Fruit fly (Drosophila melanogaster) whole organism, embryonic: Measurements from ENCODE around the gene CG31100.

Source experiments
- C15 ChIP-seq: fragments of 200-800 bp; sonication (Bioruptor generic); IDR thresholded peaks from 3 replicates; pipeline ENCODE4 v1.3.6; 2022; ENCODE audit warnings: missing biosample characterization, missing genetic modification characterization
- CG16863 ChIP-seq: fragments of 200-800 bp; sonication (Bioruptor generic); optimal IDR thresholded peaks from 3 replicates; lab custom pipeline; 2016; ENCODE audit warnings: missing biosample characterization, missing genetic modification characterization
- Gug ChIP-seq: fragments of 200-800 bp; sonication (Bioruptor generic); IDR thresholded peaks from 4 replicates; pipeline ENCODE4 v1.3.6; 2022; ENCODE audit warnings: missing biosample characterization, missing genetic modification characterization
- wek ChIP-seq: fragments of 200-800 bp; sonication (Bioruptor generic); optimal IDR thresholded peaks from 3 replicates; lab custom pipeline; 2018; ENCODE audit warnings: missing biosample characterization, mild to moderate bottlenecking, missing genetic modification characterization, moderate library complexity

DNA sequence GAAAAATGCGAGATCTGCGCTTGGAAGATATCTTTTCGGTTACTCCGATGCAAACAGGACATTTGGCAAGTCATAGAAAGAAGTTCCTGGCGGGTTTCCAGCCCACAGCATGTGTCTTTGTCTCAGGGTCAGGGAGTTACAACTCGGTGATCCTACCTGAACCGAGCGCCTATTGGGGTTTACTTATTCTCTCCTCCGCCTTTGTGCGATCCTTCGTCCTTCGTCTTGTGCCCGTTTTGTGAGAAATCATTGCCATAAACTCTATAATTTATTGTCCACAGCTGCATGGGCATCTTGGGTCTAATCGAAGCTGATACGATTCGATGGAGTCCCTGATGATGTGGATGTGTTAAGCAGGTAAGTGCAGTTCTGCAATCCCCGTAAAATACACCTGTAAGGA is 34.5 kb upstream of the CG31100 start:
- no peak for TF ChIP-seq CG16863 (GFP tag; lab: Kevin White, UChicago)
- TF ChIP-seq C15 (GFP tag; lab: Robert Waterston, UW) = no peak
- TF ChIP-seq wek = no peak
- no peak for TF ChIP-seq Gug (GFP tag; lab: Robert Waterston, UW)
